Worm (Caenorhabditis elegans): ENCODE results near the gene dhs-25.

dhs-25 gene

DNA sequence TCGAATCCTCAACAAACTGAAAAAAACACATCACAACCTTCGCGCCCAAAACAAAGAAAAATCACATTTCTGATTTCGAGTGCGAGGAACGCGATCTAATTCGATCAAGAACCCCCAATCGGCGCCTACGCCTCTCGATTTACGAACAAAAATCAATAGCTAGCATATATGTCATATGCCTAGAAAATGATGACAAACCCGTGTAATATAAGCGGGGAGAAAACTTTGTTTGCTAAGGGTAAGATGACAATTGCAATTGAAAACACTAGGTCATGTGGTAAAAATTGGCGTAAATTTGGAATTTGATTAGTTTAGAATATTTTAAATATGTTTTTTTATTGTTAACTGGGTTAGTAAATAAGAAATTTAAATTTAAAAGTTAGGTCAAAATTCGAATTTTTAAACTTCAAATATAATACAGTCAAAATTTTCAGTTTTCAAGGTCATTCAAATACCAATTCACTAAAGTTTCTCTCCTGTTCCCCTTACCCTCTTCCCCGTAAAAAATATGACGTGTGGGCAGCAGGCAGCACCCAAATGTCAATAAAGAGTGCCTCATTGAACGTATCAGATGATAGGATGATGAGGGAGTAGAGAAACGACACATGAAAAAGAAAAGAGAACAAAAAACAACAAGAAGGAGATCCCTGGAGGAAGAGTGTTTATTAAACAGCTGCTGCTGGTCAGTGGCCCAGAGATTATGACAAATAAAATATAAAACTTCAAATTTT lies 29.8 kb upstream of the dhs-25 start (continued):
- no peak for TF ChIP-seq B0019.2 (GFP tag; conservative IDR thresholded peaks at IDR 0.05)
- no peak for TF ChIP-seq athp-1 (tag; optimal IDR thresholded peaks at IDR 0.05)
- no peak for TF ChIP-seq lin-26 (GFP tag; IDR thresholded peaks at IDR 0.05)
- no peak for TF ChIP-seq ZK185.1 (tag; optimal IDR thresholded peaks at IDR 0.05; ENCODE audit: poor library complexity, severe bottlenecking)
- no peak for TF ChIP-seq gei-17 (GFP tag; optimal IDR thresholded peaks at IDR 0.05)
- TF ChIP-seq C17E4.6 (GFP tag; IDR thresholded peaks at IDR 0.05): no peak
- no peak for TF ChIP-seq F49E8.2 (tag; optimal IDR thresholded peaks at IDR 0.05; ENCODE audit: insufficient read depth)
- TF ChIP-seq attf-6 (GFP tag; IDR thresholded peaks at IDR 0.05): no peak
- no peak for TF ChIP-seq ztf-3 (GFP tag; optimal IDR thresholded peaks at IDR 0.05)
- no peak for TF ChIP-seq hlh-12 (tag; optimal IDR thresholded peaks at IDR 0.05)

- no peak for TF ChIP-seq athp-1 (tag; optimal IDR thresholded peaks at IDR 0.05)
- TF ChIP-seq lin-26 (GFP tag; IDR thresholded peaks at IDR 0.05): no peak
- no peak for TF ChIP-seq bed-1 (GFP tag; IDR thresholded peaks at IDR 0.05)
- TF ChIP-seq lag-1 (GFP tag; IDR thresholded peaks at IDR 0.05): no peak
- no peak for TF ChIP-seq dpff-1 (tag; optimal IDR thresholded peaks at IDR 0.05)
- no peak for TF ChIP-seq D2030.7 (GFP tag; IDR thresholded peaks at IDR 0.05)
- no peak for TF ChIP-seq pha-4 (tag; optimal IDR thresholded peaks at IDR 0.05)
- no peak for TF ChIP-seq sptf-2 (GFP tag; optimal IDR thresholded peaks at IDR 0.05)
- no peak for TF ChIP-seq dox-1 (GFP tag; IDR thresholded peaks at IDR 0.05)
- TF ChIP-seq ceh-79 (tag; optimal IDR thresholded peaks at IDR 0.05): no peak
- TF ChIP-seq Y53F4B.3 (GFP tag; IDR thresholded peaks at IDR 0.05): no peak
- TF ChIP-seq ets-4 (GFP tag; optimal IDR thresholded peaks at IDR 0.05): no peak
Measured at ce11 chrX:1458793-1459192, 27.5 kb upstream of the dhs-25 start, which contains the start of gene D1005.2. D1005.2 (plus strand) TSS chrX:1459022.

ce11 chrX:1459756-1460155 lies 26.6 kb upstream of the dhs-25 start:
- TF ChIP-seq ceh-79 (tag; optimal IDR thresholded peaks at IDR 0.05) (no peak), Y53F4B.3 (GFP tag; IDR thresholded peaks at IDR 0.05) (no peak), ets-4 (GFP tag; optimal IDR thresholded peaks at IDR 0.05) (no peak), mes-4 (tag; optimal IDR thresholded peaks at IDR 0.05) (no peak), Y67H2A.10 (GFP tag; conservative IDR thresholded peaks at IDR 0.05) (no peak), gei-17 (GFP tag; optimal IDR thresholded peaks at IDR 0.05) (no peak), ceh-40 (GFP tag; IDR thresholded peaks at IDR 0.05) (no peak), F33H1.4 (GFP tag; IDR thresholded peaks at IDR 0.05) (no peak), ztf-25 (GFP tag; IDR thresholded peaks at IDR 0.05) (no peak), lin-40 (tag; optimal IDR thresholded peaks at IDR 0.05) (no peak), B0261.1 (tag; optimal IDR thresholded peaks at IDR 0.05) (no peak), ceh-91 (GFP tag; IDR thresholded peaks at IDR 0.05) (no peak), ceh-27 (GFP tag; optimal IDR thresholded peaks at IDR 0.05) (no peak)

- no peak for TF ChIP-seq hrde-1 (tag; optimal IDR thresholded peaks at IDR 0.05; ENCODE audit: borderline replicate concordance)
- no peak for TF ChIP-seq mcd-1 (GFP tag; IDR thresholded peaks at IDR 0.05)
- no peak for TF ChIP-seq mel-28 (tag; optimal IDR thresholded peaks at IDR 0.05; ENCODE audit: borderline replicate concordance)
- no peak for TF ChIP-seq rpc-1 (optimal IDR thresholded peaks at IDR 0.05)
- no peak for TF ChIP-seq rpc-1 (tag; optimal IDR thresholded peaks at IDR 0.05)
- no peak for TF ChIP-seq Y53G8AR.9 (GFP tag; conservative IDR thresholded peaks at IDR 0.05)
- no peak for TF ChIP-seq madf-6 (GFP tag; IDR thresholded peaks at IDR 0.05)
- no peak for TF ChIP-seq F57C9.4 (tag; optimal IDR thresholded peaks at IDR 0.05)
- TF ChIP-seq bed-2 (GFP tag; IDR thresholded peaks at IDR 0.05): no peak
- no peak for TF ChIP-seq Y79H2A.3 (GFP tag; conservative IDR thresholded peaks at IDR 0.05)
- no peak for TF ChIP-seq cebp-1 (GFP tag; IDR thresholded peaks at IDR 0.05)
- no peak for TF ChIP-seq cebp-1 (tag; optimal IDR thresholded peaks at IDR 0.05)
- TF ChIP-seq hmg-20 (GFP tag; IDR thresholded peaks at IDR 0.05): no peak
- no peak for TF ChIP-seq nfya-1 (tag; optimal IDR thresholded peaks at IDR 0.05; ENCODE audit: borderline replicate concordance, insufficient read depth)
- no peak for TF ChIP-seq tbp1 (GFP tag; optimal IDR thresholded peaks at IDR 0.05)
- TF ChIP-seq akir-1 (GFP tag; optimal IDR thresholded peaks at IDR 0.05): no peak
Measured at ce11 chrX:1464699-1465098, 21.6 kb upstream of the dhs-25 start, which contains the start of gene D1005.6. D1005.6 (minus strand) TSS chrX:1464799.

All from whole organism, young adult.